Worm (Caenorhabditis elegans): ENCODE measurements around the gene W06D12.6.

The W06D12.6 gene

ce11 chrV:17714330-17714729 is 8.4 kb downstream of the W06D12.6 start, which contains the start of gene twk-33 (continued):
- no peak for TF ChIP-seq ceh-44 (GFP tag; IDR thresholded peaks at IDR 0.05)
- TF ChIP-seq nhr-10 (tag; optimal IDR thresholded peaks at IDR 0.05) = no peak
- TF ChIP-seq zip-2 (tag; optimal IDR thresholded peaks at IDR 0.05) = no peak
- TF ChIP-seq madf-9 (GFP tag; conservative IDR thresholded peaks at IDR 0.05) = no peak
- TF ChIP-seq ceh-32 (tag; optimal IDR thresholded peaks at IDR 0.05; ENCODE audit: poor library complexity) = no peak
- TF ChIP-seq lir-3 (tag; optimal IDR thresholded peaks at IDR 0.05) = no peak
- TF ChIP-seq lin-29 (GFP tag; IDR thresholded peaks at IDR 0.05) = no peak

- TF ChIP-seq fos-1 (tag; optimal IDR thresholded peaks at IDR 0.05) (no peak), mdl-1 (tag; optimal IDR thresholded peaks at IDR 0.05) (no peak), nhr-41 (GFP tag; IDR thresholded peaks at IDR 0.05) (no peak), fkh-10 (GFP tag; optimal IDR thresholded peaks at IDR 0.05) (no peak), dmd-6 (GFP tag; IDR thresholded peaks at IDR 0.05) (no peak), lin-38 (GFP tag; IDR thresholded peaks at IDR 0.05) (no peak), daf-16 (GFP tag; optimal IDR thresholded peaks at IDR 0.05) (no peak), daf-16 (tag; optimal IDR thresholded peaks at IDR 0.05) (no peak), hif-1 (tag; optimal IDR thresholded peaks at IDR 0.05) (no peak), spr-1 (tag; optimal IDR thresholded peaks at IDR 0.05) (no peak), nhr-48 (tag; optimal IDR thresholded peaks at IDR 0.05) (no peak), D1046.2 (GFP tag; IDR thresholded peaks at IDR 0.05) (no peak), lin-39 (tag; optimal IDR thresholded peaks at IDR 0.05) (no peak), set-16 (GFP tag; IDR thresholded peaks at IDR 0.05) (no peak), R02D3.7 (tag; optimal IDR thresholded peaks at IDR 0.05) (no peak)
Measured at ce11 chrV:17718647-17719046, 12.7 kb downstream of the W06D12.6 start, which contains the start of gene str-77. Gene str-77, plus strand, starts transcription at chrV:17718947.

- TF ChIP-seq Y75B8A.6 (GFP tag; IDR thresholded peaks at IDR 0.05) (no peak), pqm-1 (tag; optimal IDR thresholded peaks at IDR 0.05) (peak; percentile 98), mxl-3 (GFP tag; optimal IDR thresholded peaks at IDR 0.05) (peak; percentile 2), mdl-1 (tag; optimal IDR thresholded peaks at IDR 0.05) (peak in 1 of 2 experiments; percentile 41), dve-1 (tag; optimal IDR thresholded peaks at IDR 0.05; ENCODE audit: insufficient read depth) (peak; percentile 87), daf-19 (GFP tag; conservative IDR thresholded peaks at IDR 0.05) (no peak), saeg-2 (GFP tag; IDR thresholded peaks at IDR 0.05) (peak; percentile 72; the same call in 1 of the 2 replicates), nhr-28 (tag; optimal IDR thresholded peaks at IDR 0.05) (peak; percentile 90), mdt-29 (GFP tag; IDR thresholded peaks at IDR 0.05) (peak; percentile 67), lin-1 (GFP tag; IDR thresholded peaks at IDR 0.05) (peak; percentile 85; the same call in 1 of the 2 replicates), ceh-20 (GFP tag; IDR thresholded peaks at IDR 0.05) (peak; percentile 37; the same call in 1 of the 2 replicates), dmd-6 (GFP tag; IDR thresholded peaks at IDR 0.05) (peak; percentile 97), daf-16 (GFP tag; optimal IDR thresholded peaks at IDR 0.05) (no peak), daf-16 (tag; optimal IDR thresholded peaks at IDR 0.05) (peak; percentile 94), aha-1 (tag) (peak; percentile 85), F10B5.3 (tag; optimal IDR thresholded peaks at IDR 0.05) (no peak), tra-1 (GFP tag; IDR thresholded peaks at IDR 0.05) (peak; percentile 79), T26A8.4 (GFP tag; IDR thresholded peaks at IDR 0.05) (no peak), ZK337.2 (GFP tag; IDR thresholded peaks at IDR 0.05) (no peak), ctbp-1 (GFP tag; IDR thresholded peaks at IDR 0.05) (no peak), nhr-10 (tag; optimal IDR thresholded peaks at IDR 0.05) (peak; percentile 58), mep-1 (tag; optimal IDR thresholded peaks at IDR 0.05) (peak; percentile 40), snpc-1.2 (GFP tag; IDR thresholded peaks at IDR 0.05) (no peak), nhr-48 (tag; optimal IDR thresholded peaks at IDR 0.05) (peak; percentile 70), zip-11 (GFP tag; IDR thresholded peaks at IDR 0.05) (no peak), unc-39 (tag; optimal IDR thresholded peaks at IDR 0.05) (no peak), set-16 (GFP tag; IDR thresholded peaks at IDR 0.05) (no peak), D1046.2 (GFP tag; IDR thresholded peaks at IDR 0.05) (no peak), nhr-102 (tag; optimal IDR thresholded peaks at IDR 0.05) (peak; percentile 78), dmd-9 (GFP tag; IDR thresholded peaks at IDR 0.05) (no peak), dmd-8 (GFP tag; IDR thresholded peaks at IDR 0.05) (no peak), php-3 (GFP tag; IDR thresholded peaks at IDR 0.05) (peak; percentile 85), hlh-30 (tag; optimal IDR thresholded peaks at IDR 0.05; ENCODE audit: insufficient read depth) (peak; percentile 53)
Measured at ce11 chrV:17721709-17722108, 15.8 kb downstream of the W06D12.6 start.

Data from whole organism, L4 larva.